Fruit fly (Drosophila melanogaster) whole organism, wandering third instar larva: ENCODE results near the gene nolo.
A peak's percentile ranks its signal among the peaks of the same experiment; 100 is the strongest.

ENCODE experiments used
- Abd-B ChIP-seq: fragments of >200 bp; optimal IDR thresholded peaks from 2 replicates; lab custom pipeline; 2017; ENCODE audit warnings: missing biosample characterization, missing genetic modification characterization
- CG32264 ChIP-seq: fragments of 200-800 bp; sonication (Bioruptor generic); optimal IDR thresholded peaks from 2 replicates; lab custom pipeline; 2016; ENCODE audit warnings: missing biosample characterization, missing genetic modification characterization
- CG9705 ChIP-seq: fragments of 200-800 bp; sonication (Bioruptor generic); optimal IDR thresholded peaks from 2 replicates; lab custom pipeline; 2018; ENCODE audit warnings: missing biosample characterization, mild to moderate bottlenecking, missing genetic modification characterization
- CrebA ChIP-seq: fragments of 200-800 bp; sonication (Bioruptor generic); optimal IDR thresholded peaks from 2 replicates; lab custom pipeline; 2016; ENCODE audit warnings: missing biosample characterization, mild to moderate bottlenecking, missing genetic modification characterization, borderline replicate concordance
- Dfd ChIP-seq: fragments of >200 bp; optimal IDR thresholded peaks from 2 replicates; lab custom pipeline; 2017; ENCODE audit warnings: missing biosample characterization, missing genetic modification characterization
- Dif ChIP-seq: fragments of 200-275, 200-300 bp; sonication (Bioruptor generic); optimal IDR thresholded peaks from 2 replicates; lab custom pipeline; 2018; ENCODE audit warnings: missing biosample characterization, missing genetic modification characterization; ENCODE audit not compliant: partially characterized antibody
- GATAd ChIP-seq: sonication (Bioruptor generic); optimal IDR thresholded peaks from 2 replicates; lab custom pipeline; 2016; ENCODE audit warnings: missing biosample characterization, missing genetic modification characterization
- HLH106 ChIP-seq: fragments of 200-800 bp; optimal IDR thresholded peaks from 3 replicates; lab custom pipeline; 2019; ENCODE audit warnings: missing biosample characterization, mild to moderate bottlenecking, missing genetic modification characterization, moderate library complexity
- Hnf4 ChIP-seq: fragments of 200-800 bp; sonication (Bioruptor generic); optimal IDR thresholded peaks from 2 replicates; lab custom pipeline; 2016; ENCODE audit warnings: missing biosample characterization, mild to moderate bottlenecking, missing genetic modification characterization
- Hr78 ChIP-seq: fragments of >200 bp; optimal IDR thresholded peaks from 2 replicates; lab custom pipeline; 2017; ENCODE audit warnings: missing biosample characterization, missing genetic modification characterization
- Hr83 ChIP-seq: fragments of 200-300 bp; sonication (Bioruptor generic); optimal IDR thresholded peaks from 2 replicates; lab custom pipeline; 2016; ENCODE audit warnings: missing biosample characterization, mild to moderate bottlenecking, missing genetic modification characterization, moderate library complexity; ENCODE audit not compliant: poor library complexity, severe bottlenecking
- Jra ChIP-seq: sonication (Bioruptor generic); optimal IDR thresholded peaks from 2 replicates; lab custom pipeline; 2016; ENCODE audit warnings: missing biosample characterization, missing genetic modification characterization
- Mio ChIP-seq: sonication (Bioruptor generic); optimal IDR thresholded peaks from 2 replicates; lab custom pipeline; 2016; ENCODE audit warnings: missing biosample characterization, missing genetic modification characterization
- Myc ChIP-seq: fragments of >200 bp; optimal IDR thresholded peaks from 2 replicates; lab custom pipeline; 2017
- N ChIP-seq: fragments of >200 bp; optimal IDR thresholded peaks from 2 replicates; lab custom pipeline; 2018; ENCODE audit warnings: missing biosample characterization, missing external identifiers, missing genetic modification characterization
- OdsH ChIP-seq: fragments of 200-800 bp; sonication (Bioruptor generic); optimal IDR thresholded peaks from 2 replicates; lab custom pipeline; 2016; ENCODE audit warnings: missing biosample characterization, mild to moderate bottlenecking, missing genetic modification characterization
- Rel ChIP-seq, 2 experiments: fragments of 200-800 bp; sonication (Bioruptor generic) in 1 of 2; optimal IDR thresholded peaks; 2 replicates in 1 of 2; 3 replicates in 1 of 2; lab custom pipeline; 2016 to 2019; ENCODE audit warnings: mild to moderate bottlenecking in 2 of 2, missing biosample characterization in 2 of 2, missing genetic modification characterization in 2 of 2, moderate library complexity in 1 of 2
- Sp1 ChIP-seq: fragments of 200-800 bp; sonication (Bioruptor generic); optimal IDR thresholded peaks from 3 replicates; lab custom pipeline; 2019; ENCODE audit warnings: missing biosample characterization, mild to moderate bottlenecking, missing genetic modification characterization, moderate library complexity
- Vsx2 ChIP-seq: fragments of 200-300, 225-300 bp; sonication (Bioruptor generic); optimal IDR thresholded peaks from 2 replicates; lab custom pipeline; 2018; ENCODE audit warnings: missing biosample characterization, missing genetic modification characterization; ENCODE audit not compliant: partially characterized antibody
- br ChIP-seq: fragments of 200-800 bp; sonication (Bioruptor generic); optimal IDR thresholded peaks from 2 replicates; lab custom pipeline; 2016; ENCODE audit warnings: missing biosample characterization, missing genetic modification characterization
- brk ChIP-seq: fragments of 200-800 bp; sonication (Bioruptor generic); optimal IDR thresholded peaks from 2 replicates; lab custom pipeline; 2016; ENCODE audit warnings: missing biosample characterization, mild to moderate bottlenecking, missing genetic modification characterization
- dl ChIP-seq, 2 experiments: fragments of 175-275, 200-275 bp in 1 of 2; fragments of 200-275 bp in 1 of 2; sonication (Bioruptor generic); optimal IDR thresholded peaks; lab custom pipeline; 2018; ENCODE audit warnings: mild to moderate bottlenecking in 2 of 2, missing biosample characterization in 2 of 2, missing genetic modification characterization in 2 of 2, moderate library complexity in 2 of 2; ENCODE audit not compliant: partially characterized antibody in 2 of 2, insufficient read depth in 1 of 2
- dmrt93B ChIP-seq: fragments of 200-800 bp; sonication (Bioruptor generic); optimal IDR thresholded peaks from 2 replicates; lab custom pipeline; 2018; ENCODE audit warnings: missing biosample characterization, mild to moderate bottlenecking, missing genetic modification characterization
- dsf ChIP-seq: sonication (Bioruptor generic); optimal IDR thresholded peaks from 2 replicates; lab custom pipeline; 2016; ENCODE audit warnings: missing biosample characterization, missing genetic modification characterization, borderline replicate concordance
- ey ChIP-seq: fragments of 200-800 bp; sonication (Bioruptor generic); optimal IDR thresholded peaks from 2 replicates; lab custom pipeline; 2016; ENCODE audit warnings: missing biosample characterization, missing genetic modification characterization
- foxo ChIP-seq, 2 experiments: fragments of 200-800 bp; sonication (Bioruptor generic); optimal IDR thresholded peaks; 2 replicates in 1 of 2; 3 replicates in 1 of 2; lab custom pipeline; 2016 to 2017; ENCODE audit warnings: missing biosample characterization in 2 of 2, missing genetic modification characterization in 2 of 2
- fru ChIP-seq: fragments of 200-800 bp; sonication (Bioruptor generic); optimal IDR thresholded peaks from 3 replicates; lab custom pipeline; 2016; ENCODE audit warnings: missing biosample characterization, mild to moderate bottlenecking, missing genetic modification characterization
- h ChIP-seq: fragments of 200-800 bp; sonication (Bioruptor generic); optimal IDR thresholded peaks from 3 replicates; lab custom pipeline; 2016; ENCODE audit warnings: missing biosample characterization, mild to moderate bottlenecking, missing genetic modification characterization
- jim ChIP-seq: fragments of 175-275, 200-325 bp; sonication (Bioruptor generic); optimal IDR thresholded peaks from 2 replicates; lab custom pipeline; 2016; ENCODE audit warnings: missing biosample characterization, mild to moderate bottlenecking, missing genetic modification characterization
- lola ChIP-seq: fragments of >200 bp; optimal IDR thresholded peaks from 2 replicates; lab custom pipeline; 2017; ENCODE audit warnings: missing biosample characterization, missing genetic modification characterization
- pan ChIP-seq: fragments of >200 bp; optimal IDR thresholded peaks from 2 replicates; lab custom pipeline; 2017
- psq ChIP-seq: fragments of 200-800 bp; sonication (Bioruptor generic); optimal IDR thresholded peaks from 3 replicates; lab custom pipeline; 2017; ENCODE audit warnings: missing biosample characterization, mild to moderate bottlenecking, missing genetic modification characterization, moderate library complexity
- rgr ChIP-seq: fragments of 200-800 bp; sonication (Bioruptor generic); optimal IDR thresholded peaks from 3 replicates; lab custom pipeline; 2016; ENCODE audit warnings: missing biosample characterization, mild to moderate bottlenecking, missing genetic modification characterization
- sage ChIP-seq: fragments of 200-800 bp; sonication (Bioruptor generic); optimal IDR thresholded peaks from 2 replicates; lab custom pipeline; 2016; ENCODE audit warnings: missing biosample characterization, mild to moderate bottlenecking, missing genetic modification characterization
- sv ChIP-seq: fragments of 200-800 bp; sonication (Bioruptor generic); optimal IDR thresholded peaks from 3 replicates; lab custom pipeline; 2016; ENCODE audit warnings: missing biosample characterization, missing genetic modification characterization
- tai ChIP-seq: sonication (Bioruptor generic); optimal IDR thresholded peaks from 2 replicates; lab custom pipeline; 2016; ENCODE audit warnings: missing biosample characterization, missing genetic modification characterization
- usp ChIP-seq: fragments of >200 bp; optimal IDR thresholded peaks from 2 replicates; lab custom pipeline; 2017; ENCODE audit warnings: missing biosample characterization, missing genetic modification characterization
- woc ChIP-seq: sonication (Bioruptor generic); optimal IDR thresholded peaks from 2 replicates; lab custom pipeline; 2016; ENCODE audit warnings: missing biosample characterization, mild to moderate bottlenecking, missing genetic modification characterization

Gene nolo

DNA sequence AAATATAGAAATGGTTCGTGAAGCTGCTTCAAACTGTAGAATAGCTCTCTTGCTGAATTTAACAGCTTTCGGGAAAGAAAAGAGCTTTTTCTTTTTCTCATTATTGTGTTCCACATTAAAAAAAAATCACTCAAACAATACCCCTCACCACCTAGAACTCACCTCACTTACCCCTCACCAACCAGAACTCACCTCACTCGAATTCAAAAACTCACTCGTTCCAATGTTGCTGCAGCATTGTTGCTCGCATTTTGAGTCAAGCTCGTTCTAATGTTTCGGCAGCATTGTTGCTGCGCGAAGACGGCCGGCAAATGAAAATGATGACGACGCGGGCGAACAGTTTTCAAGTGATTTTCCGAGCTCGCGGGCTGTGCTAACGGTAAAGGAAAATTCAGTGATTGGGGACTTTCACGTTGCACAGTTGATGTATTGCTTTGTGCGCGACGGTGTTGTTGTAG lies at the start of gene nolo:
nolo (plus strand) TSS at position 339 of the 458 bp plus-strand sequence.
- TF ChIP-seq CG32264 (GFP tag; lab: Kevin White, UChicago) (no peak), CrebA (GFP tag; lab: Kevin White, UChicago) (peak; percentile 24)
- TF ChIP-seq, all 38 proteins: peak for 1

DNA sequence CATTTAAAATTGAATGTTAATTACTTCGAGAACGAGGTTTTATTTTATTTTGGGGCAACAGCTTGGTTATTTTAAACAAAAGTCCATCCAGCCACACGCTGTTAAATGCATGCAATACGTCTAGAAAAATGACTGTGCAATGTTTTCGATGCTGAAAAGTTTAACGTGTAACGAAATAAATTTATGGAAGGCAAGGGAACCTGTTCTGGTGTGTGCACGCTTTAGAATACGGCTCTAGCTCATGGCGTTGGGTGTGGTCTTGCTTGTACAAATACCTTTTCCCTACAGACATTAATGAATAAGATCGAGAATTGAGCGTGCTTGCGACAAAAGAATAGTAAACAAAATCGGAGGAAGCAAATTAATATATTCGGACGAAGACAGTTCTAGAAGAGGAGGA lies 35.1 kb upstream of the nolo start:
- TF ChIP-seq CrebA (GFP tag; lab: Kevin White, UChicago) (no peak), sage (GFP tag; lab: Kevin White, UChicago) (no peak), ey (no peak), psq (GFP tag; lab: Kevin White, UChicago) (no peak), GATAd (GFP tag; lab: Kevin White, UChicago) (no peak), tai (GFP tag; lab: Kevin White, UChicago) (no peak), Hr83 (no peak), dl (GFP tag; optimal IDR thresholded peaks at IDR 0.05; lab: Kevin White, UChicago; ENCODE audit: insufficient read depth in 1 of 2, partially characterized antibody in 2 of 2) (no peak), woc (GFP tag; lab: Kevin White, UChicago) (no peak), fru (no peak), Dfd (GFP tag; lab: Kevin White, UChicago) (no peak), Mio (GFP tag; lab: Kevin White, UChicago) (no peak), Hnf4 (no peak), pan (lab: Kevin White, UChicago) (no peak), dmrt93B (GFP tag; lab: Kevin White, UChicago) (no peak)

DNA sequence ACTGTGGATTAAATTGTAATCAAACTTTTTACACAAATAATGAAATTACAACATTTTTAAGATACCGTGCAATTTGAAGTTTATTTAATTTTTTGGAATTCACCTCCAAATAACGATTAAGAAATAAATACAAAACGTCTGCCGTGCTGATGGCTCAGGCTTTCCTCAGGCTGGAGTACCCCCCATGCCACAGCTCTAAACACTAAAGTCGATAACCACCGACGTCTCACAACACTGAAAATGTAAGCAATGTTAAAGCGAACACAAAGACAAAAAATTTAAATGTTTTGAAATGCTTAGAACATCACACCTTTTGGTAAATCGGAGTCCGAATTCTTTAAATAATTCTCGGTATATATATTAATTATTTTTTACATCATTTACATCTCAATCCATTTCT lies 26.5 kb upstream of the nolo start:
- TF ChIP-seq lola (no peak), dmrt93B (GFP tag; lab: Kevin White, UChicago) (no peak), N (GFP tag; lab: Kevin White, UChicago) (no peak), ey (peak; percentile 32), usp (GFP tag; lab: Kevin White, UChicago) (no peak), rgr (GFP tag; lab: Kevin White, UChicago) (peak; percentile 32), Hr78 (GFP tag; lab: Kevin White, UChicago) (no peak), Dfd (GFP tag; lab: Kevin White, UChicago) (no peak), psq (GFP tag; lab: Kevin White, UChicago) (peak; percentile 0), sv (GFP tag; lab: Kevin White, UChicago) (peak; percentile 10), br (GFP tag; lab: Kevin White, UChicago) (peak; percentile 50), tai (GFP tag; lab: Kevin White, UChicago) (no peak), h (GFP tag; lab: Kevin White, UChicago) (peak; percentile 40), jim (GFP tag; lab: Kevin White, UChicago) (no peak), pan (lab: Kevin White, UChicago) (no peak), Abd-B (GFP tag; lab: Kevin White, UChicago) (no peak), CG32264 (GFP tag; lab: Kevin White, UChicago) (no peak), Vsx2 (GFP tag; lab: Kevin White, UChicago) (no peak), dsf (GFP tag; lab: Kevin White, UChicago) (no peak), OdsH (GFP tag; lab: Kevin White, UChicago) (peak; percentile 9), Sp1 (no peak), CrebA (GFP tag; lab: Kevin White, UChicago) (no peak), foxo (GFP tag; optimal IDR thresholded peaks at IDR 0.05; lab: Kevin White, UChicago) (peak in 1 of 2 experiments; percentile 57), brk (no peak), Mio (GFP tag; lab: Kevin White, UChicago) (no peak), Rel (GFP tag; optimal IDR thresholded peaks at IDR 0.05; lab: Kevin White, UChicago) (no peak), Rel (tag; optimal IDR thresholded peaks at IDR 0.05; lab: Kevin White, UChicago) (no peak), Jra (GFP tag; lab: Kevin White, UChicago) (peak; percentile 6), CG9705 (GFP tag; lab: Kevin White, UChicago) (peak; percentile 19), HLH106 (tag; lab: Kevin White, UChicago) (peak; percentile 43), sage (GFP tag; lab: Kevin White, UChicago) (no peak), Dif (no peak), Hr83 (peak; percentile 10), dl (GFP tag; optimal IDR thresholded peaks at IDR 0.05; lab: Kevin White, UChicago; ENCODE audit: insufficient read depth in 1 of 2, partially characterized antibody in 2 of 2) (no peak), fru (peak; percentile 44), Hnf4 (peak; percentile 56), Myc (lab: Kevin White, UChicago) (no peak), GATAd (GFP tag; lab: Kevin White, UChicago) (no peak), woc (GFP tag; lab: Kevin White, UChicago) (peak; percentile 24)
- TF ChIP-seq, all 38 proteins: peak for 15
